Fruit fly (Drosophila melanogaster) whole organism, embryonic: Measurements from ENCODE around the gene CG13605.
A peak's percentile ranks its signal among the peaks of the same experiment; 100 is the strongest.

ENCODE experiments used
- Atf-2 ChIP-seq: fragments of 200-800 bp; sonication (Bioruptor generic); optimal IDR thresholded peaks from 2 replicates; lab custom pipeline; 2016; ENCODE audit warnings: missing biosample characterization, missing genetic modification characterization
- BEAF-32 ChIP-seq: fragments of 200-800 bp; sonication (Bioruptor generic); optimal IDR thresholded peaks from 3 replicates; lab custom pipeline; 2017; ENCODE audit warnings: missing biosample characterization, missing genetic modification characterization, mild to moderate bottlenecking, moderate library complexity, missing genetic modification reagents
- Blimp-1 ChIP-seq: fragments of 200-800 bp; sonication (Bioruptor generic); optimal IDR thresholded peaks from 3 replicates; lab custom pipeline; 2018; ENCODE audit warnings: missing biosample characterization, missing genetic modification characterization, mild to moderate bottlenecking, moderate library complexity, missing genetic modification reagents
- CG11093 ChIP-seq: fragments of 200-800 bp; sonication (Bioruptor generic); IDR thresholded peaks from 3 replicates; pipeline ENCODE4 v1.3.6; 2022; ENCODE audit warnings: missing biosample characterization, missing genetic modification characterization
- CG12236 ChIP-seq: fragments of 200-800 bp; sonication (Bioruptor generic); optimal IDR thresholded peaks from 2 replicates; lab custom pipeline; 2016; ENCODE audit warnings: missing biosample characterization, missing genetic modification characterization
- CG13775 ChIP-seq: fragments of 200-800 bp; sonication (Bioruptor generic); optimal IDR thresholded peaks from 3 replicates; lab custom pipeline; 2017; ENCODE audit warnings: missing biosample characterization, mild to moderate bottlenecking, missing genetic modification characterization
- CG13894 ChIP-seq: fragments of 200-800 bp; sonication (Bioruptor generic); optimal IDR thresholded peaks from 3 replicates; lab custom pipeline; 2018; ENCODE audit warnings: missing biosample characterization, mild to moderate bottlenecking, missing genetic modification characterization, moderate library complexity
- CG16779 ChIP-seq: fragments of 200-800 bp; sonication (Bioruptor generic); IDR thresholded peaks from 2 replicates; pipeline ENCODE4 v1.3.6; 2022; ENCODE audit warnings: missing biosample characterization, missing genetic modification characterization
- CG16813 ChIP-seq: fragments of 200-800 bp; sonication (Bioruptor generic); IDR thresholded peaks from 3 replicates; pipeline ENCODE4 v1.3.6; 2022; ENCODE audit warnings: missing biosample characterization, missing genetic modification characterization; ENCODE audit not compliant: partially characterized antibody
- CG17802 ChIP-seq: fragments of 200-800 bp; sonication (Bioruptor generic); optimal IDR thresholded peaks from 2 replicates; lab custom pipeline; 2018; ENCODE audit warnings: missing biosample characterization, mild to moderate bottlenecking, missing genetic modification characterization, moderate library complexity
- CG2120 ChIP-seq: fragments of 200-800 bp; sonication (Bioruptor generic); optimal IDR thresholded peaks from 3 replicates; lab custom pipeline; 2016; ENCODE audit warnings: missing biosample characterization, missing genetic modification characterization
- CG34422 ChIP-seq: fragments of 200-800 bp; sonication (Bioruptor generic); IDR thresholded peaks from 3 replicates; pipeline ENCODE4 v1.3.6; 2022; ENCODE audit warnings: missing biosample characterization, missing genetic modification characterization
- CG4282 ChIP-seq: fragments of 200-800 bp; sonication (Bioruptor generic); optimal IDR thresholded peaks from 2 replicates; lab custom pipeline; 2016; ENCODE audit warnings: missing biosample characterization, missing genetic modification characterization
- CG4328 ChIP-seq: fragments of 200-800 bp; sonication (Bioruptor generic); optimal IDR thresholded peaks from 3 replicates; lab custom pipeline; 2017; ENCODE audit warnings: missing biosample characterization, missing genetic modification reagents, missing genetic modification characterization
- CG4360 ChIP-seq: fragments of 200-800 bp; sonication (Bioruptor generic); IDR thresholded peaks from 2 replicates; pipeline ENCODE4 v1.3.6; 2022; ENCODE audit warnings: missing biosample characterization, missing genetic modification characterization
- CG43689 ChIP-seq: fragments of 200-800 bp; sonication (Bioruptor generic); IDR thresholded peaks from 2 replicates; pipeline ENCODE4 v1.3.6; 2022; ENCODE audit warnings: missing biosample characterization, missing genetic modification characterization
- CG6272 ChIP-seq: fragments of 200-800 bp; sonication (Bioruptor generic); IDR thresholded peaks from 2 replicates; pipeline ENCODE4 v1.3.6; 2022; ENCODE audit warnings: missing biosample characterization, missing genetic modification characterization
- CG7271 ChIP-seq: fragments of 200-800 bp; sonication (Bioruptor generic); optimal IDR thresholded peaks from 2 replicates; lab custom pipeline; 2018; ENCODE audit warnings: missing biosample characterization, mild to moderate bottlenecking, missing genetic modification characterization, moderate library complexity
- CG9727 ChIP-seq: fragments of 200-800 bp; sonication (Bioruptor generic); optimal IDR thresholded peaks from 3 replicates; lab custom pipeline; 2017; ENCODE audit warnings: missing biosample characterization, mild to moderate bottlenecking, missing genetic modification characterization
- Doc2 ChIP-seq: fragments of 200-800 bp; sonication (Bioruptor generic); IDR thresholded peaks from 2 replicates; pipeline ENCODE4 v1.3.6; 2022; ENCODE audit warnings: missing biosample characterization, missing genetic modification characterization
- Doc3 ChIP-seq: fragments of 200-800 bp; sonication (Bioruptor generic); IDR thresholded peaks from 3 replicates; pipeline ENCODE4 v1.3.6; 2022; ENCODE audit warnings: missing biosample characterization, missing genetic modification characterization; ENCODE audit not compliant: partially characterized antibody
- Drgx ChIP-seq: fragments of 200-800 bp; sonication (Bioruptor generic); IDR thresholded peaks from 2 replicates; pipeline ENCODE4 v1.3.6; 2022; ENCODE audit warnings: missing biosample characterization, missing genetic modification characterization
- Elba2 ChIP-seq: fragments of 200-800 bp; sonication (Bioruptor generic); optimal IDR thresholded peaks from 3 replicates; lab custom pipeline; 2016; ENCODE audit warnings: missing biosample characterization, missing genetic modification characterization
- HmgZ ChIP-seq: fragments of 200-800 bp; sonication (Bioruptor generic); optimal IDR thresholded peaks from 2 replicates; lab custom pipeline; 2018; ENCODE audit warnings: missing biosample characterization, mild to moderate bottlenecking, missing genetic modification characterization
- Lpt ChIP-seq: fragments of >200 bp; optimal IDR thresholded peaks from 2 replicates; lab custom pipeline; 2018; ENCODE audit warnings: missing biosample characterization, missing genetic modification characterization
- NFAT ChIP-seq: fragments of 200-800 bp; sonication (Bioruptor generic); IDR thresholded peaks from 2 replicates; pipeline ENCODE4 v1.3.6; 2022; ENCODE audit warnings: missing biosample characterization, missing genetic modification characterization
- Nf-YB ChIP-seq: fragments of 200-800 bp; sonication (Bioruptor generic); optimal IDR thresholded peaks from 3 replicates; lab custom pipeline; 2019; ENCODE audit warnings: missing biosample characterization, mild to moderate bottlenecking, missing genetic modification characterization, moderate library complexity
- Rx ChIP-seq: fragments of 200-800 bp; sonication (Bioruptor generic); IDR thresholded peaks from 2 replicates; pipeline ENCODE4 v1.3.6; 2022; ENCODE audit warnings: missing biosample characterization, missing genetic modification characterization
- Xbp1 ChIP-seq: fragments of 200-800 bp; sonication (Bioruptor generic); optimal IDR thresholded peaks from 3 replicates; lab custom pipeline; 2016; ENCODE audit warnings: missing biosample characterization, mild to moderate bottlenecking, missing genetic modification characterization
- az2 ChIP-seq: fragments of 200-800 bp; sonication (Bioruptor generic); optimal IDR thresholded peaks from 3 replicates; lab custom pipeline; 2016; ENCODE audit warnings: missing biosample characterization, missing genetic modification characterization
- cg ChIP-seq: fragments of 200-800 bp; sonication (Bioruptor generic); optimal IDR thresholded peaks from 3 replicates; lab custom pipeline; 2019; ENCODE audit warnings: missing biosample characterization, mild to moderate bottlenecking, missing genetic modification characterization, moderate library complexity
- chif ChIP-seq, 2 experiments: fragments of 200-800 bp; sonication (Bioruptor generic); optimal IDR thresholded peaks; 3 replicates each; lab custom pipeline; 2016; ENCODE audit warnings: missing biosample characterization in 2 of 2, missing genetic modification characterization in 2 of 2
- chm ChIP-seq: fragments of 200-800 bp; sonication (Bioruptor generic); IDR thresholded peaks from 2 replicates; pipeline ENCODE4 v1.3.6; 2022; ENCODE audit warnings: missing biosample characterization, missing genetic modification characterization
- corto ChIP-seq: fragments of 200-800 bp; sonication (Bioruptor generic); optimal IDR thresholded peaks from 2 replicates; lab custom pipeline; 2016; ENCODE audit warnings: missing biosample characterization, mild to moderate bottlenecking, missing genetic modification characterization, moderate library complexity
- dan ChIP-seq: fragments of 200-800 bp; sonication (Bioruptor generic); IDR thresholded peaks from 2 replicates; pipeline ENCODE4 v1.3.6; 2022; ENCODE audit warnings: missing biosample characterization, missing genetic modification characterization
- dysf ChIP-seq: fragments of 200-800 bp; sonication (Bioruptor generic); IDR thresholded peaks from 3 replicates; pipeline ENCODE4 v1.3.6; 2022; ENCODE audit warnings: missing biosample characterization, missing genetic modification characterization
- fd64A ChIP-seq: fragments of 200-800 bp; sonication (Bioruptor generic); optimal IDR thresholded peaks from 3 replicates; lab custom pipeline; 2018; ENCODE audit warnings: missing biosample characterization, mild to moderate bottlenecking, missing genetic modification characterization
- gcm ChIP-seq: fragments of 200-800 bp; sonication (Bioruptor generic); optimal IDR thresholded peaks from 2 replicates; lab custom pipeline; 2019; ENCODE audit warnings: missing biosample characterization, mild to moderate bottlenecking, missing genetic modification characterization, moderate library complexity
- hkb ChIP-seq, 2 experiments: fragments of 200-800 bp in 1 of 2; fragments of >200 bp in 1 of 2; sonication (Bioruptor generic) in 1 of 2; IDR thresholded peaks in 1 of 2; optimal IDR thresholded peaks in 1 of 2; 2 replicates each; pipeline versions ENCODE4 v1.3.6 to Lab custom; 2017 to 2022; ENCODE audit warnings: missing biosample characterization in 1 of 2, missing genetic modification characterization in 1 of 2
- jigr1 ChIP-seq: fragments of 200-800 bp; sonication (Bioruptor generic); IDR thresholded peaks from 3 replicates; pipeline ENCODE4 v1.3.6; 2022; ENCODE audit warnings: missing biosample characterization, missing genetic modification characterization
- kay ChIP-seq: fragments of 200-800 bp; sonication (Bioruptor generic); optimal IDR thresholded peaks from 2 replicates; lab custom pipeline; 2016; ENCODE audit warnings: missing biosample characterization, missing genetic modification characterization
- maf-S ChIP-seq: fragments of 200-800 bp; sonication (Bioruptor generic); optimal IDR thresholded peaks from 2 replicates; lab custom pipeline; 2016; ENCODE audit warnings: missing biosample characterization, missing genetic modification characterization
- repo ChIP-seq: fragments of 200-800 bp; sonication (Bioruptor generic); optimal IDR thresholded peaks from 2 replicates; lab custom pipeline; 2016; ENCODE audit warnings: missing biosample characterization, missing genetic modification characterization
- rib ChIP-seq: fragments of 200-800 bp; sonication (Bioruptor generic); IDR thresholded peaks from 2 replicates; pipeline ENCODE4 v1.3.6; 2022; ENCODE audit warnings: missing biosample characterization, missing genetic modification characterization
- salm ChIP-seq: fragments of 200-800 bp; sonication (Bioruptor generic); optimal IDR thresholded peaks from 2 replicates; lab custom pipeline; 2018; ENCODE audit warnings: missing biosample characterization, mild to moderate bottlenecking, missing genetic modification characterization
- schlank ChIP-seq: fragments of 200-800 bp; sonication (Bioruptor generic); optimal IDR thresholded peaks from 2 replicates; lab custom pipeline; 2018; ENCODE audit warnings: missing biosample characterization, mild to moderate bottlenecking, missing genetic modification characterization
- sens-2 ChIP-seq: fragments of 200-800 bp; sonication (Bioruptor generic); IDR thresholded peaks from 2 replicates; pipeline ENCODE4 v1.3.6; 2022; ENCODE audit warnings: missing biosample characterization, missing genetic modification characterization
- slbo ChIP-seq: fragments of 200-800 bp; sonication (Bioruptor generic); IDR thresholded peaks from 2 replicates; pipeline ENCODE4 v1.3.6; 2022; ENCODE audit warnings: missing biosample characterization, missing genetic modification characterization
- stc ChIP-seq: fragments of 200-800 bp; sonication (Bioruptor generic); IDR thresholded peaks from 2 replicates; pipeline ENCODE4 v1.3.6; 2022; ENCODE audit warnings: missing biosample characterization, missing genetic modification characterization
- unpg ChIP-seq: fragments of 200-800 bp; sonication (Bioruptor generic); optimal IDR thresholded peaks from 3 replicates; lab custom pipeline; 2018; ENCODE audit warnings: missing biosample characterization, mild to moderate bottlenecking, missing genetic modification characterization, moderate library complexity
- vnd ChIP-seq: fragments of 200-800 bp; sonication (Bioruptor generic); IDR thresholded peaks from 3 replicates; pipeline ENCODE4 v1.3.6; 2022; ENCODE audit warnings: missing biosample characterization, missing genetic modification characterization; ENCODE audit not compliant: partially characterized antibody
- wek ChIP-seq: fragments of 200-800 bp; sonication (Bioruptor generic); optimal IDR thresholded peaks from 3 replicates; lab custom pipeline; 2018; ENCODE audit warnings: missing biosample characterization, mild to moderate bottlenecking, missing genetic modification characterization, moderate library complexity

Gene CG13605

dm6 chr3R:24148838-24149237, 36.6 kb upstream of the CG13605 start, which contains the start of gene Slimp (continued):
- TF ChIP-seq cg (GFP tag; lab: Kevin White, UChicago): no peak
- no peak for TF ChIP-seq fd64A (GFP tag; lab: Kevin White, UChicago)
- TF ChIP-seq HmgZ (tag; lab: Kevin White, UChicago): peak; percentile 9
- TF ChIP-seq salm (tag; lab: Kevin White, UChicago): no peak
- no peak for TF ChIP-seq corto
- TF ChIP-seq CG4360 (GFP tag; lab: Robert Waterston, UW): no peak
- TF ChIP-seq CG6272 (GFP tag; lab: Robert Waterston, UW): no peak
- TF ChIP-seq CG34422: peak; percentile 49; the same call in 1 of the 3 replicates
- TF ChIP-seq CG17802: no peak
- TF ChIP-seq az2: peak; percentile 3
- no peak for TF ChIP-seq vnd (GFP tag; lab: Robert Waterston, UW)
- TF ChIP-seq Rx (GFP tag; lab: Robert Waterston, UW): no peak
- no peak for TF ChIP-seq CG4328
- no peak for TF ChIP-seq rib (GFP tag; lab: Robert Waterston, UW)
- peak; percentile 6 for TF ChIP-seq Blimp-1 (GFP tag; lab: Kevin White, UChicago)
- no peak for TF ChIP-seq dan (GFP tag; lab: Robert Waterston, UW)
- TF ChIP-seq Doc3 (GFP tag; lab: Robert Waterston, UW): no peak
- no peak for TF ChIP-seq Lpt (GFP tag; lab: Kevin White, UChicago)
- no peak for TF ChIP-seq stc (GFP tag; lab: Robert Waterston, UW)
- TF ChIP-seq Doc2: no peak
- peak; percentile 29; the same call in 1 of the 2 replicates for TF ChIP-seq slbo (GFP tag; lab: Robert Waterston, UW)
- TF ChIP-seq Drgx (GFP tag; lab: Robert Waterston, UW): no peak
- peak; percentile 27 for TF ChIP-seq CG13775 (GFP tag; lab: Kevin White, UChicago)
- no peak for TF ChIP-seq dysf (GFP tag; lab: Robert Waterston, UW)
- TF ChIP-seq CG43689: no peak
- TF ChIP-seq schlank: no peak
- no peak for TF ChIP-seq CG12236 (GFP tag; lab: Kevin White, UChicago)
- no peak for TF ChIP-seq gcm (GFP tag; lab: Kevin White, UChicago)
- no peak for TF ChIP-seq CG9727 (GFP tag; lab: Kevin White, UChicago)
- peak; percentile 11 for TF ChIP-seq unpg (GFP tag; lab: Kevin White, UChicago)
- TF ChIP-seq chif (GFP tag; optimal IDR thresholded peaks at IDR 0.05; lab: Kevin White, UChicago): no peak
- no peak for TF ChIP-seq chm (GFP tag; lab: Robert Waterston, UW)
- TF ChIP-seq NFAT (GFP tag; lab: Robert Waterston, UW): no peak
- no peak for TF ChIP-seq maf-S (GFP tag; lab: Kevin White, UChicago)
- TF ChIP-seq repo: no peak
- TF ChIP-seq Nf-YB: no peak
- TF ChIP-seq Elba2: peak; percentile 45
- TF ChIP-seq CG16813: no peak
- peak; percentile 52 for TF ChIP-seq CG2120 (GFP tag; lab: Kevin White, UChicago)
- TF ChIP-seq Xbp1 (GFP tag; lab: Kevin White, UChicago): peak; percentile 5
- no peak for TF ChIP-seq CG11093 (GFP tag; lab: Robert Waterston, UW)
- TF ChIP-seq BEAF-32 (GFP tag; lab: Kevin White, UChicago): peak; percentile 16
- no peak for TF ChIP-seq jigr1 (GFP tag; lab: Robert Waterston, UW)
- no peak for TF ChIP-seq CG7271 (tag; lab: Kevin White, UChicago)
- TF ChIP-seq kay (GFP tag; lab: Kevin White, UChicago): no peak
- TF ChIP-seq sens-2 (GFP tag; lab: Robert Waterston, UW): no peak
- no peak for TF ChIP-seq hkb (optimal IDR thresholded peaks at IDR 0.05; lab: Kevin White, UChicago)
- 0 out of 2 replicates have a peak, but pooled peaks have one; percentile 28 for TF ChIP-seq hkb (GFP tag; IDR thresholded peaks at IDR 0.05; lab: Robert Waterston, UW)
- TF ChIP-seq Atf-2 (GFP tag; lab: Kevin White, UChicago): no peak
- TF ChIP-seq CG4282 (GFP tag; lab: Kevin White, UChicago): no peak
- TF ChIP-seq wek (GFP tag; lab: Kevin White, UChicago): peak; percentile 98
- TF ChIP-seq CG13894: no peak
- TF ChIP-seq CG16779 (GFP tag; lab: Robert Waterston, UW): no peak
